Worm (Caenorhabditis elegans) whole organism, late embryonic: ENCODE data around the gene F26H11.8.

Experiments
- ceh-18 ChIP-seq: sonication (generic microtip); optimal IDR thresholded peaks from 2 replicates; lab custom pipeline; 2016; ENCODE audit warnings: missing genetic modification characterization, missing compliant biosample characterization
- ets-4 ChIP-seq: sonication (generic microtip); optimal IDR thresholded peaks from 2 replicates; lab custom pipeline; 2016; ENCODE audit warnings: missing genetic modification characterization, missing compliant biosample characterization
- hlh-13 ChIP-seq: fragments of 200-800 bp; sonication (Bioruptor generic); optimal IDR thresholded peaks from 2 replicates; lab custom pipeline; 2018; ENCODE audit warnings: mild to moderate bottlenecking, missing genetic modification characterization, missing compliant biosample characterization
- madf-2 ChIP-seq: sonication (generic microtip); optimal IDR thresholded peaks from 2 replicates; lab custom pipeline; 2017; ENCODE audit warnings: missing genetic modification characterization, missing compliant biosample characterization
- pax-1 ChIP-seq: fragments of 150-350 bp; optimal IDR thresholded peaks from 2 replicates; lab custom pipeline; 2014; ENCODE audit warnings: missing biosample characterization, missing genetic modification characterization
- pha-2 ChIP-seq: sonication (generic microtip); optimal IDR thresholded peaks from 2 replicates; lab custom pipeline; 2017; ENCODE audit warnings: mild to moderate bottlenecking, missing genetic modification characterization, missing compliant biosample characterization
- rnt-1 ChIP-seq: sonication (generic microtip); optimal IDR thresholded peaks from 2 replicates; lab custom pipeline; 2016; ENCODE audit warnings: missing genetic modification characterization, missing compliant biosample characterization
- sdc-2 ChIP-seq: sonication (generic microtip); optimal IDR thresholded peaks from 2 replicates; lab custom pipeline; 2016; ENCODE audit warnings: missing genotype, missing genetic modification characterization, missing compliant biosample characterization
- sox-4 ChIP-seq: sonication (generic microtip); optimal IDR thresholded peaks from 2 replicates; lab custom pipeline; 2017; ENCODE audit warnings: mild to moderate bottlenecking, missing genetic modification characterization, inconsistent platforms, missing compliant biosample characterization
- ztf-16 ChIP-seq: sonication (generic microtip); optimal IDR thresholded peaks from 2 replicates; lab custom pipeline; 2017; ENCODE audit warnings: missing genetic modification characterization, missing compliant biosample characterization

- TF ChIP-seq madf-2 (tag; lab: Kevin White, UChicago) = no peak
- no peak for TF ChIP-seq hlh-13 (GFP tag; lab: Kevin White, UChicago)
- TF ChIP-seq sdc-2 (tag; lab: Kevin White, UChicago) = no peak
- no peak for TF ChIP-seq sox-4 (tag; lab: Kevin White, UChicago)
- TF ChIP-seq pha-2 (tag; lab: Kevin White, UChicago) = no peak
- TF ChIP-seq ets-4 (tag; lab: Kevin White, UChicago) = no peak
- TF ChIP-seq ceh-18 (tag; lab: Kevin White, UChicago) = no peak
- no peak for TF ChIP-seq rnt-1 (tag; lab: Kevin White, UChicago)
- no peak for TF ChIP-seq ztf-16 (tag; lab: Kevin White, UChicago)
- no peak for TF ChIP-seq pax-1 (tag; lab: Kevin White, UChicago)
Measured at ce11 chrII:14433712-14434352, 45.5 kb downstream of the F26H11.8 start.
